Worm (Caenorhabditis elegans) whole organism, L4/young adult: ENCODE results near the gene col-105.

Experiments
- W03F9.2 ChIP-seq: fragments of 150-350 bp; optimal IDR thresholded peaks from 2 replicates; lab custom pipeline; 2014; ENCODE audit warnings: missing biosample characterization, missing genetic modification characterization
- dao-5 ChIP-seq: sonication (generic microtip); optimal IDR thresholded peaks from 2 replicates; lab custom pipeline; 2016; ENCODE audit warnings: missing genotype, missing genetic modification characterization, moderate library complexity, missing compliant biosample characterization
- him-1 ChIP-seq: sonication (generic microtip); optimal IDR thresholded peaks from 2 replicates; lab custom pipeline; 2016; ENCODE audit warnings: missing genotype, missing genetic modification reagents, missing genetic modification characterization, missing compliant biosample characterization

- TF ChIP-seq W03F9.2 (tag; lab: Kevin White, UChicago) (no peak), dao-5 (tag; lab: Kevin White, UChicago) (no peak), him-1 (tag; lab: Kevin White, UChicago) (no peak)
Measured at ce11 chrIV:1355147-1355546, 3.9 kb downstream of the col-105 start, which contains the start of gene col-104.
